Worm (Caenorhabditis elegans): Measurements from ENCODE around the gene eif-3.G.

eif-3.G gene

DNA sequence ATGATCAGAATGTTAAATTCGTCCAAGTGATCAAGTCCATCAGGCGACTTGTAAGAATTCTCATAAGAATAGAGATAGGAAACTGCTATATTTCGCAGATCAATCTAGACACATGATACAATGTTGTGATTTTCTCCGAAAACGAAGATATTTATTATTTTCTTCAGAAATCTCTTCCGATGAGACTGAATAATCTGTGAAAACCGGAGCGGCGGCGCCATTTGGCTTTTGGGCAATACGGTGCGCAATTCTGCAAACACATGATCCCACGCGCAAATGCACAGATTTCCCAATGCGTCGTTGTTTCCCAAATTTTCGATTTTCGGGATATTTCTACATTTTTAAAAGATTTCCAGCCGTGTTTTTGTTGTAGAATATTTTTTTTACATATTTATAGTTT, 391 bp upstream of the eif-3.G start:
- TF ChIP-seq D2030.7 (GFP tag; IDR thresholded peaks at IDR 0.05) = 0 out of 2 replicates have a peak, but pooled peaks have one; percentile 17
- peak; percentile 40 for TF ChIP-seq efl-1 (GFP tag; optimal IDR thresholded peaks at IDR 0.05)
- peak; percentile 57; the same call in 1 of the 2 replicates for TF ChIP-seq dox-1 (GFP tag; IDR thresholded peaks at IDR 0.05)
- peak; percentile 38 for TF ChIP-seq tbp1 (GFP tag; optimal IDR thresholded peaks at IDR 0.05)
- peak; percentile 48 for TF ChIP-seq F23B12.7 (tag; optimal IDR thresholded peaks at IDR 0.05; ENCODE audit: insufficient read depth)
- TF ChIP-seq snpc-4 (GFP tag; optimal IDR thresholded peaks at IDR 0.05) = no peak
- peak in 1 of 4 experiments; percentile 16 for TF ChIP-seq snpc-4 (tag; optimal IDR thresholded peaks at IDR 0.05)
- TF ChIP-seq unc-130 (GFP tag; optimal IDR thresholded peaks at IDR 0.05) = no peak
- TF ChIP-seq xnd-1 (tag; optimal IDR thresholded peaks at IDR 0.05) = peak; percentile 5
- TF ChIP-seq mcd-1 (GFP tag; IDR thresholded peaks at IDR 0.05) = peak; percentile 49
- peak; percentile 41 for TF ChIP-seq lin-54 (GFP tag; optimal IDR thresholded peaks at IDR 0.05)
- peak; percentile 30; the same call in 1 of the 2 replicates for TF ChIP-seq cebp-1 (GFP tag; IDR thresholded peaks at IDR 0.05)
- TF ChIP-seq cebp-1 (tag; optimal IDR thresholded peaks at IDR 0.05) = peak; percentile 80
- TF ChIP-seq akir-1 (GFP tag; optimal IDR thresholded peaks at IDR 0.05) = no peak
- peak; percentile 9 for TF ChIP-seq dpl-1 (GFP tag; optimal IDR thresholded peaks at IDR 0.05)
- TF ChIP-seq F57C9.4 (tag; optimal IDR thresholded peaks at IDR 0.05) = no peak
- peak; percentile 67 for TF ChIP-seq lsl-1 (GFP tag; optimal IDR thresholded peaks at IDR 0.05)
- no peak for TF ChIP-seq ekl-4 (GFP tag; IDR thresholded peaks at IDR 0.05)
- TF ChIP-seq madf-6 (GFP tag; IDR thresholded peaks at IDR 0.05) = peak; percentile 70; the same call in 1 of the 2 replicates
- peak; percentile 28; the same call in 1 of the 2 replicates for TF ChIP-seq hmg-1.2 (GFP tag; IDR thresholded peaks at IDR 0.05)
- TF ChIP-seq lsy-27 (tag; optimal IDR thresholded peaks at IDR 0.05; ENCODE audit: borderline replicate concordance, insufficient read depth) = no peak
- peak; percentile 17; the same call in 1 of the 2 replicates for TF ChIP-seq nfyb-1 (GFP tag; IDR thresholded peaks at IDR 0.05)
- TF ChIP-seq ztf-26 (tag; optimal IDR thresholded peaks at IDR 0.05) = peak; percentile 2
- 0 out of 2 replicates have a peak, but pooled peaks have one; percentile 47 for TF ChIP-seq aptf-2 (GFP tag; conservative IDR thresholded peaks at IDR 0.05)
- peak; percentile 27 for TF ChIP-seq lin-40 (tag; optimal IDR thresholded peaks at IDR 0.05)
- 0 out of 2 replicates have a peak, but pooled peaks have one; percentile 16 for TF ChIP-seq ceh-91 (GFP tag; IDR thresholded peaks at IDR 0.05)
- TF ChIP-seq hsf-1 (GFP tag; IDR thresholded peaks at IDR 0.05) = 0 out of 2 replicates have a peak, but pooled peaks have one; percentile 9
- TF ChIP-seq Y53G8AR.9 (GFP tag; conservative IDR thresholded peaks at IDR 0.05) = no peak
- TF ChIP-seq snpc-1.1 (tag; optimal IDR thresholded peaks at IDR 0.05; ENCODE audit: insufficient read depth) = peak; percentile 22
- peak; percentile 42; the same call in 1 of the 2 replicates for TF ChIP-seq F33H1.4 (GFP tag; IDR thresholded peaks at IDR 0.05)
- TF ChIP-seq lin-35 (GFP tag; optimal IDR thresholded peaks at IDR 0.05) = peak in 1 of 3 experiments; percentile 7

- TF ChIP-seq Y56A3A.18 (GFP tag; IDR thresholded peaks at IDR 0.05) (0 out of 2 replicates have a peak, but pooled peaks have one; percentile 41), F52B5.7 (tag; optimal IDR thresholded peaks at IDR 0.05) (no peak)
Observed at ce11 chrII:8444007-8444406, 1.4 kb downstream of the eif-3.G start, which contains the start of gene evl-20. Gene evl-20, plus strand, starts transcription at chrII:8444307.

ce11 chrII:8446731-8447130, 4.2 kb downstream of the eif-3.G start, which contains the start of gene cut-3:
Gene cut-3, minus strand, starts transcription at chrII:8446831.
- no peak for TF ChIP-seq lsl-1 (GFP tag; optimal IDR thresholded peaks at IDR 0.05)
- no peak for TF ChIP-seq F22D6.2 (tag; optimal IDR thresholded peaks at IDR 0.05)
- TF ChIP-seq rec-8 (tag; optimal IDR thresholded peaks at IDR 0.05) = no peak
- TF ChIP-seq ztf-18 (tag; optimal IDR thresholded peaks at IDR 0.05) = no peak

Data from whole organism, young adult.